Fruit fly (Drosophila melanogaster): ENCODE results near the gene Glyp.
A peak's percentile ranks its signal among the peaks of the same experiment; 100 is the strongest.

Glyp gene

DNA sequence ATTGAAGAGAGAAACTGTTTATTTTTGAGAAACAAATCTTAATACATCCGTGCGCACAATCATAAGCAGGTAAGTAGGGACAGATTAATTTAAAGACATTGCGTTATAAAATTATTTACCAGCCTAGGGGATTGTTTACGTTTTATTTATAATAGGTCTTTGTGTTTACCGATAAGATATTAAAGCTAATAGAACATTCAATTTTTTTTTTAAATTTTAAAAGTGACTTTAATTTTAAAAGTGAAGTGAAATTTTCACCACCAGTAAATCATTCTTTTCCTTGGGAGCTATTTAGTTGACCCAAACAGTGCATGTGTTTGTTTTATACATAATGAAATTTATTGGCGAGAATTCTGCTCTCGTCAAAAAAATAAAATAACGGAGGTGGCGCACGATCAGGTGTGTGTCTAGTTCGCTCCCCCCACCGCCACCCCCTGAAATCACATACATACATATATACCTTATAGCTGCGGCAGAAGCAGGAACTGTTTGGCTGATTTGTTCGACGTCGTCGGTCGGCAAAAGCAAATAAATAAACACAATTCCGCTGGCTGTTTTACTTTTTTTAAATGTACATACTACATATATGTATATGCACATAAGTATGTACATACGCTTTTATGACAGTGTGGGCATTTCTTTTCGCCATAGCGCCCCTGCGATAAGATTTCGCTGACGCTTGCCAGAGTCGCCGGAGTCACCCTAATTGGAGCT is 45.5 kb downstream of the Glyp start (continued):
- no peak for TF ChIP-seq CG12104 (GFP tag; optimal IDR thresholded peaks at IDR 0.05)
- no peak for TF ChIP-seq Hr78 (GFP tag; optimal IDR thresholded peaks at IDR 0.05)
- no peak for TF ChIP-seq ssp (GFP tag; IDR thresholded peaks at IDR 0.05)
- TF ChIP-seq Sin3A (optimal IDR thresholded peaks at IDR 0.05), result no peak
- TF ChIP-seq CG7271 (tag; optimal IDR thresholded peaks at IDR 0.05), result no peak
- TF ChIP-seq CG17912 (GFP tag; optimal IDR thresholded peaks at IDR 0.05), result no peak
- TF ChIP-seq pb (GFP tag; optimal IDR thresholded peaks at IDR 0.05), result no peak
- no peak; the same call in none of the 2 replicates for TF ChIP-seq Rfx (GFP tag; IDR thresholded peaks at IDR 0.05)
- 0 out of 3 replicates have a peak, but pooled peaks have one; percentile 48 for TF ChIP-seq CG6175 (GFP tag; IDR thresholded peaks at IDR 0.05)
- no peak for TF ChIP-seq Dp (GFP tag; optimal IDR thresholded peaks at IDR 0.05)
- no peak for TF ChIP-seq zfh1 (GFP tag; IDR thresholded peaks at IDR 0.05)
- TF ChIP-seq nerfin-2 (GFP tag; IDR thresholded peaks at IDR 0.05; ENCODE audit: partially characterized antibody), result no peak
- TF ChIP-seq Bdp1 (GFP tag; optimal IDR thresholded peaks at IDR 0.05), result no peak
- no peak for TF ChIP-seq CG8478 (optimal IDR thresholded peaks at IDR 0.05)
- peak; percentile 40 for TF ChIP-seq HHEX (GFP tag; optimal IDR thresholded peaks at IDR 0.05)
- TF ChIP-seq CG11695 (GFP tag; IDR thresholded peaks at IDR 0.05), result peak; percentile 68; the same call in 2 of the 3 replicates
- peak; percentile 5 for TF ChIP-seq CG12299 (tag; optimal IDR thresholded peaks at IDR 0.05)
- TF ChIP-seq CG10565 (GFP tag; optimal IDR thresholded peaks at IDR 0.05), result no peak
- peak; percentile 67 for TF ChIP-seq CG12391 (tag; optimal IDR thresholded peaks at IDR 0.05)
- peak; percentile 66 for TF ChIP-seq Meics (GFP tag; optimal IDR thresholded peaks at IDR 0.05)
- TF ChIP-seq so (GFP tag; IDR thresholded peaks at IDR 0.05), result 0 out of 3 replicates have a peak, but pooled peaks have one; percentile 8
- peak; percentile 32; the same call in 1 of the 2 replicates for TF ChIP-seq CG10366 (GFP tag; IDR thresholded peaks at IDR 0.05)
- TF ChIP-seq CG6689 (GFP tag; IDR thresholded peaks at IDR 0.05), result peak; percentile 29; the same call in 1 of the 2 replicates
- TF ChIP-seq gsb-n (tag; optimal IDR thresholded peaks at IDR 0.05), result no peak
- TF ChIP-seq CG17829 (tag; optimal IDR thresholded peaks at IDR 0.05), result peak; percentile 35
- no peak for TF ChIP-seq ATbp (GFP tag; optimal IDR thresholded peaks at IDR 0.05)
- peak; percentile 60 for TF ChIP-seq nom (GFP tag; optimal IDR thresholded peaks at IDR 0.05)
- no peak for TF ChIP-seq tup (GFP tag; optimal IDR thresholded peaks at IDR 0.05)
- no peak for TF ChIP-seq fd102C (GFP tag; optimal IDR thresholded peaks at IDR 0.05)
- no peak for TF ChIP-seq CG1647 (GFP tag; optimal IDR thresholded peaks at IDR 0.05)
- TF ChIP-seq slp2 (GFP tag; optimal IDR thresholded peaks at IDR 0.05), result no peak
- TF ChIP-seq CG7928 (GFP tag; optimal IDR thresholded peaks at IDR 0.05), result no peak
- no peak for TF ChIP-seq CG32772 (GFP tag; IDR thresholded peaks at IDR 0.05)
- no peak for TF ChIP-seq Side (GFP tag; optimal IDR thresholded peaks at IDR 0.05)
- TF ChIP-seq mam (GFP tag; optimal IDR thresholded peaks at IDR 0.05), result no peak
- no peak for TF ChIP-seq ro (GFP tag; IDR thresholded peaks at IDR 0.05)
- TF ChIP-seq D19A (tag; optimal IDR thresholded peaks at IDR 0.05), result no peak
- 0 out of 2 replicates have a peak, but pooled peaks have one; percentile 31 for TF ChIP-seq CG4730 (GFP tag; IDR thresholded peaks at IDR 0.05)
- TF ChIP-seq shn (GFP tag; optimal IDR thresholded peaks at IDR 0.05), result no peak
- peak; percentile 26 for TF ChIP-seq Dip3 (GFP tag; optimal IDR thresholded peaks at IDR 0.05)
- no peak for TF ChIP-seq MESR4 (GFP tag; optimal IDR thresholded peaks at IDR 0.05)
- no peak for TF ChIP-seq CG9876 (GFP tag; optimal IDR thresholded peaks at IDR 0.05)
- peak; percentile 50 for TF ChIP-seq CG12769 (tag; optimal IDR thresholded peaks at IDR 0.05)
- TF ChIP-seq TFAM (GFP tag; optimal IDR thresholded peaks at IDR 0.05), result no peak
- TF ChIP-seq CG16815 (GFP tag; optimal IDR thresholded peaks at IDR 0.05), result no peak
- TF ChIP-seq CG2202 (tag; optimal IDR thresholded peaks at IDR 0.05), result no peak
- TF ChIP-seq esg (GFP tag; conservative IDR thresholded peaks at IDR 0.05), result no peak
- TF ChIP-seq CG12659 (GFP tag; optimal IDR thresholded peaks at IDR 0.05), result peak; percentile 67
- TF ChIP-seq CG9797 (GFP tag; optimal IDR thresholded peaks at IDR 0.05), result no peak
- TF ChIP-seq CG32532 (GFP tag; IDR thresholded peaks at IDR 0.05), result peak; percentile 72
